Fruit fly (Drosophila melanogaster) whole organism, wandering third instar larva: Measurements from ENCODE around the gene Obp18a.

Experiments used
- Dfd ChIP-seq: fragments of >200 bp; optimal IDR thresholded peaks from 2 replicates; lab custom pipeline; 2017; ENCODE audit warnings: missing biosample characterization, missing genetic modification characterization
- N ChIP-seq: fragments of >200 bp; optimal IDR thresholded peaks from 2 replicates; lab custom pipeline; 2018; ENCODE audit warnings: missing biosample characterization, missing external identifiers, missing genetic modification characterization
- brk ChIP-seq: fragments of 200-800 bp; sonication (Bioruptor generic); optimal IDR thresholded peaks from 2 replicates; lab custom pipeline; 2016; ENCODE audit warnings: missing biosample characterization, mild to moderate bottlenecking, missing genetic modification characterization
- lola ChIP-seq: fragments of >200 bp; optimal IDR thresholded peaks from 2 replicates; lab custom pipeline; 2017; ENCODE audit warnings: missing biosample characterization, missing genetic modification characterization
- psq ChIP-seq: fragments of 200-800 bp; sonication (Bioruptor generic); optimal IDR thresholded peaks from 3 replicates; lab custom pipeline; 2017; ENCODE audit warnings: missing biosample characterization, mild to moderate bottlenecking, missing genetic modification characterization, moderate library complexity

- TF ChIP-seq N (no peak), Dfd (no peak), psq (no peak), lola (GFP tag; lab: Kevin White, UChicago) (no peak), brk (GFP tag; lab: Kevin White, UChicago) (no peak)
Measured at dm6 chrX:19174850-19175571, 39.3 kb upstream of the Obp18a start, which contains the start of gene CG33939.
